Worm (Caenorhabditis elegans): ENCODE results near the gene F44E5.17.

DNA sequence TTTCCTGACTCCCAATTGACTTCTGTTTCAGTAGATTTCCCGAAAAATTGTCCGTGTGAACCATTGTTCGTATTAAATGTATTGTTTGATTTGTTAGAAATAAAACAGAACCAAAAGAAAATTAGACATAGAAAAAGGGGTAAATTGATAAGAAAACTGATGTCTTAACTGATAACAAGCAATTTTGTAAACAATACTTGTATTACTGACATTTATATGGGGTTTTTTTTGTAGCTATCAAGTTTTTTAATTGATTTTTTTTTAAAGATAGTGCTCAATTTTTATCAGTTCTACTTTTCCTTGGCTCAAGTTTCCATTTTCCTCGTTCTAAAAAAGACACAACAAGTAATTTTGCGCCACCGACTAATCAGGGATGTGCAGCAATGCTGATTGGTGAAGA is 48.8 kb upstream of the F44E5.17 start:
- TF ChIP-seq ama-1 (optimal IDR thresholded peaks at IDR 0.05) (no peak), aly-1 (tag; optimal IDR thresholded peaks at IDR 0.05) (no peak), hmbx-1 (tag; optimal IDR thresholded peaks at IDR 0.05) (no peak), ceh-13 (GFP tag; optimal IDR thresholded peaks at IDR 0.05) (no peak), ets-7 (tag; optimal IDR thresholded peaks at IDR 0.05) (no peak), hmg-4 (GFP tag; optimal IDR thresholded peaks at IDR 0.05) (no peak), pes-1 (GFP tag; IDR thresholded peaks at IDR 0.05) (no peak), B0310.2 (tag; optimal IDR thresholded peaks at IDR 0.05) (no peak), hnd-1 (tag; optimal IDR thresholded peaks at IDR 0.05) (no peak), tra-4 (tag; optimal IDR thresholded peaks at IDR 0.05) (no peak)
